Worm (Caenorhabditis elegans): ENCODE results near the gene exc-15.

ce11 chrV:4486626-4487025 is 3.4 kb downstream of the exc-15 start:
- no peak for TF ChIP-seq nhr-232 (tag; optimal IDR thresholded peaks at IDR 0.05)
- no peak for TF ChIP-seq eyg-1 (tag; optimal IDR thresholded peaks at IDR 0.05)
- no peak for TF ChIP-seq pha-4 (tag; optimal IDR thresholded peaks at IDR 0.05)
- TF ChIP-seq tbx-2 (tag; optimal IDR thresholded peaks at IDR 0.05) = no peak
- TF ChIP-seq lim-6 (tag; optimal IDR thresholded peaks at IDR 0.05) = no peak
